Fruit fly (Drosophila melanogaster) whole organism, adult: Measurements from ENCODE around the gene CG32206.

ENCODE experiments used
- CG11617 ChIP-seq: fragments of 200-800 bp; sonication (Bioruptor generic); optimal IDR thresholded peaks from 2 replicates; lab custom pipeline; 2017; ENCODE audit warnings: mild to moderate bottlenecking, missing biosample characterization, missing genetic modification reagents, missing genetic modification characterization
- CG33017 ChIP-seq: fragments of 200-800 bp; sonication (Bioruptor generic); optimal IDR thresholded peaks from 2 replicates; lab custom pipeline; 2018; ENCODE audit warnings: missing biosample characterization, mild to moderate bottlenecking, missing genetic modification characterization, moderate library complexity
- CG5204 ChIP-seq: fragments of 200-800 bp; sonication (Bioruptor generic); optimal IDR thresholded peaks from 2 replicates; lab custom pipeline; 2016; ENCODE audit warnings: missing biosample characterization, missing genetic modification characterization
- kay ChIP-seq: fragments of 200-800 bp; sonication (Bioruptor generic); peaks from one replicate; lab custom pipeline; 2016; ENCODE audit warnings: missing biosample characterization, missing genetic modification characterization, borderline replicate concordance
- ovo ChIP-seq: fragments of 200-800 bp; sonication (Bioruptor generic); optimal IDR thresholded peaks from 2 replicates; lab custom pipeline; 2016; ENCODE audit warnings: missing biosample characterization, missing genetic modification characterization

DNA sequence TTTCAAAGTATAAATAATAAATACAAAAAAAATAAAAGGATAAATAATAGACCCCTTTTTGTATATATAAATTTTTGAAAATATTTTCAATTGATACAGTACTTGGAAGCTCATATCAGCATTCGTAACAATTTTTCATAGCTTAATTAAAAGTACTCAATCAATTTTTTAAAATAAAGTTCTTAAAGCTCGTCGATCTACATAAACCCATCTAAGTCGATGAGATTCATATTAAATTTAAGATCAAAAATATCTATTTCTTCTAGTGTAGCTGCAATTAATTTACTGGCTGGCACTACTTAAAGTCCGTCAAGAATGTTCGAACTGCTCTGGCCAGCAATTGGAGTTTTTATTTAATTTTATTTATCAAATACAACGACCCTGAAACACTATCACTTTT, 76.0 kb downstream of the CG32206 start:
- no peak for TF ChIP-seq ovo (GFP tag; lab: Kevin White, UChicago)
- no peak for TF ChIP-seq kay
- TF ChIP-seq CG33017 (tag; lab: Kevin White, UChicago): no peak
- no peak for TF ChIP-seq CG5204
- no peak for TF ChIP-seq CG11617 (GFP tag; lab: Kevin White, UChicago)
